Worm (Caenorhabditis elegans) whole organism, L3 larva: ENCODE data around the gene M04C3.1.

ENCODE experiments used
- aly-2 ChIP-seq: fragments of 150-350 bp; optimal IDR thresholded peaks from 2 replicates; lab custom pipeline; 2014; ENCODE audit warnings: missing biosample characterization, missing genetic modification characterization
- ama-1 ChIP-seq: fragments of 150-350 bp; optimal IDR thresholded peaks from 2 replicates; lab custom pipeline; 2018
- ceh-28 ChIP-seq: fragments of 150-350 bp; optimal IDR thresholded peaks from 2 replicates; lab custom pipeline; 2014; ENCODE audit warnings: missing biosample characterization, missing genetic modification reagents, missing genetic modification characterization
- ceh-82 ChIP-seq: fragments of 150-350 bp; optimal IDR thresholded peaks from 2 replicates; lab custom pipeline; 2014; ENCODE audit warnings: missing biosample characterization, missing genetic modification characterization
- elt-2 ChIP-seq: sonication (generic microtip); optimal IDR thresholded peaks from 2 replicates; lab custom pipeline; 2016; ENCODE audit warnings: missing genetic modification reagents, mild to moderate bottlenecking, missing genetic modification characterization, missing compliant biosample characterization
- elt-3 ChIP-seq, 3 experiments: fragments of 150-350 bp in 1 of 3; sonication (generic microtip) in 2 of 3; optimal IDR thresholded peaks; 2 replicates in 2 of 3; 4 replicates in 1 of 3; lab custom pipeline; 2014 to 2017; ENCODE audit warnings: missing biosample characterization in 3 of 3, missing genetic modification characterization in 3 of 3
- fkh-10 ChIP-seq: sonication (generic microtip); optimal IDR thresholded peaks from 2 replicates; lab custom pipeline; 2017; ENCODE audit warnings: missing biosample characterization, missing genetic modification reagents, missing genetic modification characterization
- mdl-1 ChIP-seq: fragments of 150-350 bp; optimal IDR thresholded peaks from 2 replicates; lab custom pipeline; 2014; ENCODE audit warnings: missing biosample characterization, missing genetic modification characterization
- nhr-237 ChIP-seq: fragments of 150-350 bp; optimal IDR thresholded peaks from 2 replicates; lab custom pipeline; 2014; ENCODE audit warnings: missing biosample characterization, missing genetic modification characterization
- nhr-25 ChIP-seq: sonication (generic microtip); optimal IDR thresholded peaks from 2 replicates; lab custom pipeline; 2017; ENCODE audit warnings: missing biosample characterization, missing genetic modification characterization
- nhr-77 ChIP-seq: fragments of 150-350 bp; optimal IDR thresholded peaks from 2 replicates; lab custom pipeline; 2014; ENCODE audit warnings: missing biosample characterization, missing genetic modification characterization
- pha-4 ChIP-seq: fragments of 150-350 bp; optimal IDR thresholded peaks from 2 replicates; lab custom pipeline; 2014; ENCODE audit warnings: missing biosample characterization, missing genetic modification reagents, missing genetic modification characterization
- skn-1 ChIP-seq: fragments of 150-350 bp; optimal IDR thresholded peaks from 2 replicates; lab custom pipeline; 2014; ENCODE audit warnings: missing biosample characterization, missing genetic modification characterization

ce11 chrV:19484507-19484906 is 39.1 kb upstream of the M04C3.1 start, which contains the start of gene Y43F8B.17:
- TF ChIP-seq nhr-77 (tag; lab: Kevin White, UChicago) (no peak), elt-3 (tag; optimal IDR thresholded peaks at IDR 0.05; lab: Kevin White, UChicago) (no peak), skn-1 (no peak), ceh-82 (tag; lab: Kevin White, UChicago) (no peak), mdl-1 (tag; lab: Kevin White, UChicago) (no peak), aly-2 (no peak), ceh-28 (tag; lab: Kevin White, UChicago) (no peak), ama-1 (lab: Kevin White, UChicago) (no peak), nhr-25 (tag; lab: Kevin White, UChicago) (no peak), fkh-10 (GFP tag; lab: Kevin White, UChicago) (no peak), elt-2 (tag; lab: Kevin White, UChicago) (no peak), nhr-237 (tag; lab: Kevin White, UChicago) (no peak), pha-4 (no peak)
